Fruit fly (Drosophila melanogaster): ENCODE measurements around the gene CG14961.

DNA sequence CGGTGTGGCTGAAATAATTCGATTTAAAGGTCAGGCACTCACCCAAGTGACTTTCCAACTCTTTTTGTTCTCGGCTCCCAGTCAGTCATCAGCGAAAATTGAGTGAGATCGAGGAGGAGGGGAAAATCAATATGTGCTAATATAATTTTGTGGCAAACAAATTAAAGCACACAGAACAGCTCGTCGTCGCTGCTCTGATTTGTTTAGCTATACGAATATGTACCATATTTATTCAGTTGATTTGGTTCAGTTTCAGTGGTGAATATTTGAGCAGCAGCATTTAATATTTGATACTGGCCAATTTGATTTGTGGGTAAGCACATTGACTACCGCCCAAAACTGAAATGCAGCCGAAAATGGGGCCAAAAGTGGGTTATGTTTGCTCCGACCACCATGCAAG is 24.4 kb upstream of the CG14961 start:
- TF ChIP-seq h (GFP tag; optimal IDR thresholded peaks at IDR 0.05), result no peak
- TF ChIP-seq Dfd (GFP tag; optimal IDR thresholded peaks at IDR 0.05), result no peak
- TF ChIP-seq Jra (GFP tag; optimal IDR thresholded peaks at IDR 0.05), result no peak
- no peak for TF ChIP-seq GATAd (GFP tag; optimal IDR thresholded peaks at IDR 0.05)
- no peak for TF ChIP-seq br (GFP tag; optimal IDR thresholded peaks at IDR 0.05)
- no peak for TF ChIP-seq usp (GFP tag; optimal IDR thresholded peaks at IDR 0.05)
- TF ChIP-seq CrebA (GFP tag; optimal IDR thresholded peaks at IDR 0.05; ENCODE audit: borderline replicate concordance), result no peak
- TF ChIP-seq Rel (GFP tag; optimal IDR thresholded peaks at IDR 0.05), result no peak
- no peak for TF ChIP-seq Rel (tag; optimal IDR thresholded peaks at IDR 0.05)
- peak; percentile 27 for TF ChIP-seq rgr (GFP tag; optimal IDR thresholded peaks at IDR 0.05)
- TF ChIP-seq pan (optimal IDR thresholded peaks at IDR 0.05), result no peak

Data from whole organism, wandering third instar larva.